Worm (Caenorhabditis elegans): ENCODE measurements around the gene T07G12.4.

Gene T07G12.4

DNA sequence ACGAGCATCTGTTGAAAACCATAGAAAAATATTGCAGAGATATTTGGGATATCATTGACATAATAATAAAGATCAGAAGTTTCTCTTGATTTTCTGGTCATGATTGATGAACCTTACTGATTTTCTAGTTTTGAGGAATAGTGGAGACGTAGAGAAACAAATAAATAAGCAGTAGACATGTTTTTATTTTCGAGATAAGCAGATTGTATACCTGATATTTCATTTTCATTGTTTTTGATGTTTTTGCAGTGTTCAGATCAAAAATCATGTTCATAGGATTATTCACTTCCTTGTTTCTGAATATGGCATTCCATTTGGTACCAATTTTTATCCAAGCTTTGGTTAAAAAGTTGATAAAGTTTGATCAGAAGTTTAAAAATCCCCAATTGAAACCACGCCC lies at the start of gene T07G12.4:
Gene T07G12.4, minus strand, starts transcription at position 101 of the 400 bp plus-strand sequence.
- no peak for TF ChIP-seq W03F9.2 (tag; optimal IDR thresholded peaks at IDR 0.05)
- no peak for TF ChIP-seq dao-5 (tag; optimal IDR thresholded peaks at IDR 0.05)
- no peak for TF ChIP-seq him-1 (tag; optimal IDR thresholded peaks at IDR 0.05)

DNA sequence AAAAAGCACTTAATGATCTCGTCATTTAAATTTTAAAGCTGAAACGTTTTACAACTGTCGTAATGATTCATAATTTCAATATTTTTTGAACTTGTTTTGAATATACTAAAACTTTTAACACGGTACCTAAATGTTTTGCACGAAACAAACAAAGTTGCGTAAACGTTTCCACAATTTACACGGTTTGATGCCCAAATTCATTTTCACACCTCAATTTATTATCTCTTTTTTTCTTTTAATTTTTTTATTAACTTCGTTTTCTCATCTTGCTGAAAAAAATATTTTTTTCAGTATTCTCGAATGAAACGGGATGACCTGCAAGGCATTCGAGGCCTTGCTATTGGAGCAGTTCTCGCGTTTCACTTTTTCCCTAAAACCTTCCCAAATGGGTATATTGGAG lies 45.8 kb upstream of the T07G12.4 start, which contains the start of gene oac-8:
Gene oac-8, plus strand, starts transcription at position 301 of the 400 bp plus-strand sequence.
- TF ChIP-seq him-1 (tag; optimal IDR thresholded peaks at IDR 0.05) (no peak), W03F9.2 (tag; optimal IDR thresholded peaks at IDR 0.05) (no peak), dao-5 (tag; optimal IDR thresholded peaks at IDR 0.05) (no peak)

DNA sequence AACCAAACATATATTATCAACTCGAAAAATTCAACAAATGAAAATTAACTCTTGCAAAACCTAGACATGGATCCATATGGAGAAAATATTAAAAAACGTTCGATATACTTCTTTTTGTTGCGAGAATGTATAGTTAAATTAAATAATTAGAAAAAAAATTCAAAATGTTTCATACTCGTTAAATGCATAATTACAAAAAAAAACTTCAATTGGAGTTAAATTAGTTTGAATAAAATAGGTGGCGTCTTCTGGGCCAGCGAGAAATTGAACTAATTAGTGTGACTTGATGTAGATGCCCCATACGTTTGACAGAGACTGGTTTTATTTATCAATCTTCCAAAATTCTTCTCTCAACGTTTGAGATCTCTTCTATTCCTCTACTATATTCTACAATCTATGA lies 39.9 kb upstream of the T07G12.4 start, which contains the start of gene lgc-43:
Gene lgc-43, plus strand, starts transcription at position 301 of the 400 bp plus-strand sequence.
- no peak for TF ChIP-seq W03F9.2 (tag; optimal IDR thresholded peaks at IDR 0.05)
- TF ChIP-seq dao-5 (tag; optimal IDR thresholded peaks at IDR 0.05) = no peak
- TF ChIP-seq him-1 (tag; optimal IDR thresholded peaks at IDR 0.05) = no peak

DNA sequence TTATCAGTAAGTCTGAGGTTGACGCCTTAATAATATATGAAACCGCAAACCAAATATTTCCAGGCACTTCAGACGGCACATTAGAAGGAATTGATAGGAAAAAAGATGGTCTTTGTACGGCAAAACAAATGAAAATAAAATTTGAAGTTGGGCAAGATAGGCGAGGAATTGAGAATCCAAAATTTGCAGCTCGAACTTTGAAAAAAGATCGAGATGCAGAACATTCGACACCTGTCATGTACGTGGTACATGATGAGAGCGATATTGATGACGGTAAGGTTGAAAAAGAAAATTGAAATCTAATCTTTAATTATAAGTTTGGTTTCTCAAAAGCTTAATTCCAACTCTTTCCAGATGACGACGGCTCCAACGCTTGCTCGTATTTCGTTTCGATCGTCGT lies 39.1 kb upstream of the T07G12.4 start:
- no peak for TF ChIP-seq him-1 (tag; optimal IDR thresholded peaks at IDR 0.05)
- no peak for TF ChIP-seq W03F9.2 (tag; optimal IDR thresholded peaks at IDR 0.05)
- no peak for TF ChIP-seq dao-5 (tag; optimal IDR thresholded peaks at IDR 0.05)

DNA sequence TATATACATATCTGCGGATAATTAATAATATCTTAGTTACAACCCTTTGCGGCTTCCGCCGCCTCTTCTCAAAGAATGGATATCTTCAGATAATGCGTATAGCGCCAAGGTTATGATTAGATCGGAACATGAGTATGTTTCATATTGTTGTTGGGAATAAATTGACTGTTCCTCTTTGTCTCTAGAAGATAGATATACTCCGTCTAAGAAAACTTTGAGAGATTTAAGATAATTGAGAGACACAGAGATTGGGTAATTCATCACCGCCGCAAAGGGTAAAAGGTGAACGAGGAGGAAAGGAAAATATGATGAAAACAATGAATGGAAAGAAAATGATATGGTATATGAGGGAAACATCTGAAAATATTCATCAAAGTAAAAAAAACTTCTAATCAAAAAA lies 38.1 kb upstream of the T07G12.4 start:
- no peak for TF ChIP-seq him-1 (tag; optimal IDR thresholded peaks at IDR 0.05)
- TF ChIP-seq W03F9.2 (tag; optimal IDR thresholded peaks at IDR 0.05) = no peak
- TF ChIP-seq dao-5 (tag; optimal IDR thresholded peaks at IDR 0.05) = no peak

DNA sequence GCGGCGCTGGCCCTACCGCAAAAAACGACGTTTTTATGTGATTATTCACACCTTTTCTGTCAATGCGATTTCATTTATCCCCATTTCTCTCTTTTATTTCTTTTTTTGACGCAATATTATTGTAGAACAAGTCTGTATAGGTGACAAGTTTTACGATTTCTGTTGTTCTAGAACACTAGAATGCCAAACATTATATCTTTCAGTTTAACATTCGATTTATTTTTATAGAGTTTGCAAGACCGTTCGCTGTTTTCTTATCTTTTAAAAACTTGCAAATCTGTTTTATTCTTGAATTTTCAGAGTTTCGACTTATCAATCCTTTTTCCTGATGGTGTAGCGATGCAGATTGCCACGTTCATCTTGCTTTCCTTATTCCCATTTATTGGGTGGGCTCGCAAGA lies 37.6 kb upstream of the T07G12.4 start, which contains the start of gene efn-2:
Gene efn-2, plus strand, starts transcription at position 301 of the 400 bp plus-strand sequence.
- TF ChIP-seq W03F9.2 (tag; optimal IDR thresholded peaks at IDR 0.05) (no peak), dao-5 (tag; optimal IDR thresholded peaks at IDR 0.05) (no peak), him-1 (tag; optimal IDR thresholded peaks at IDR 0.05) (no peak)

DNA sequence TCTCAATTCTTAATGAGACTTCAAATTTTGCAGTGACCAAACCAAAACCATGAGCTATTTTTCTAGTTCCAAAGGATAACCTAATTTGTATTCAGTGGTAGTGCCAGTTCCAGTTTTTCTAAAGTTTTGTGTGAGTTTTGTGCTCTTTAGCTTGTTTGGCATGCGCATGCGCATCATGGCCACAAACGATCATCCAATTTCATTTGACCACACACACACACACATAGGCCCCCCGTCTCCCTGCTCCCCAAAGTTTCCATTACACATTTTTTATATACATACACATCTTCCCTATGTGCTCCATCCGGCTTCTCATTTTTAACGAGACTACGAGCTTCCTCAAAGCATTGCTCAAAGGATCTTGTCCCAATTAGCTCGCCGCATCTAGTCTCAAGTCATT lies 36.0 kb upstream of the T07G12.4 start:
- no peak for TF ChIP-seq W03F9.2 (tag; optimal IDR thresholded peaks at IDR 0.05)
- no peak for TF ChIP-seq dao-5 (tag; optimal IDR thresholded peaks at IDR 0.05)
- no peak for TF ChIP-seq him-1 (tag; optimal IDR thresholded peaks at IDR 0.05)

DNA sequence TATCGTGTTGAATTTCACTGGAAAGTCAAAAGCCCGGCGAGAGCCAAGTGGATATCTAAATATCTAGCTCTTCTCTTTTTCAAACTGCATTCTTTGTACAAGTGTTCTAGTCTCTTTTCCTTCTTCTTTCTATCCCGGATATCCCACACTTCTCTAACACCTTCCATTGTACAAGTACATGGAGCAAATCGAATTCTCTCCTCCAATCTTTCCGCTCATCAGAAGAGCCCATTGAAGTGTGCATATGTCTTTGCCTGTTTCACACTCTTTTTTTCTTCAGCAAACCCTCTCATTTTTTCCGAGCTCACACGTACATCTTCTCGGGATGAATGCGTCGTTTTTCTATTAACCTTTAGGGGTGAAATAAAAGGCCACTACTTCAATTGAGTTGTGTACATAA lies 35.0 kb upstream of the T07G12.4 start:
- TF ChIP-seq dao-5 (tag; optimal IDR thresholded peaks at IDR 0.05) (no peak), W03F9.2 (tag; optimal IDR thresholded peaks at IDR 0.05) (no peak), him-1 (tag; optimal IDR thresholded peaks at IDR 0.05) (no peak)

DNA sequence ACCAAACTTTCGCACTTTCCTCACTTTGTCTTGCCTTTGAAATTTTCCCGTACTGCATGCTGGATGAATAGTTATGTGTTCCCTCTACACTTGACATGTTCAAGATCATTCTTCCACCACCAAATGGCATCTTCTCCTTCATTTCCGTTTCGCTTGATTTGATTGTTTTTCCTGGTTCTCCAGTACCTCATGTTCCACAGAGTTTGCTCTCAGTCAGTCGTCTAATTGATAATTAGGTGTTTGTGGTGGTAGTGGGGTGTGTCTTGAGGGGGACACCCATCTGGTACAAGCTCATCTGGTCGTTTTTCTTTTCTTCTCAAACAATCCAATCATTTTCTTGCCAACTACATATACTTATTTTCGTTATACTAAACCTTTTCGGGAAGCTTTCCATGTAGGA lies 32.5 kb upstream of the T07G12.4 start:
- TF ChIP-seq him-1 (tag; optimal IDR thresholded peaks at IDR 0.05) = no peak
- no peak for TF ChIP-seq dao-5 (tag; optimal IDR thresholded peaks at IDR 0.05)
- TF ChIP-seq W03F9.2 (tag; optimal IDR thresholded peaks at IDR 0.05) = no peak

DNA sequence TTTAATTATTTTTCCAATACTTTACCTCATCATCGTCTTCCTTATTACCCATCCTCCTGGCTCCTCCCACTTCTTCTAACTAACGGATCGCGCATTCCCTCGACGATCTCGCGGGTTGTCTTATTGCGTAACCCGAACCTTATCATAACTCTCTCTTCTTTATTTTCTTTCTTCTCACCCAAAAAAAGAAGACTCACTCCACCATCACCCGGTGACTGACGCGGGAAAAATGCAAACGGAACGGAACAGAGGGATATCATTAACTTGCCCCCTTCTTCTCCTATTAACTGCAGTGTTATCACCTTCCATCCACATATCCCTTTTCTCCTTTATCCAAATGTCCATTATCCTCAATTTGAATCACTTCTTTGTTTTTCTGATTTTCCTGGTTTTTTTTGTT lies 31.6 kb upstream of the T07G12.4 start:
- TF ChIP-seq W03F9.2 (tag; optimal IDR thresholded peaks at IDR 0.05) (no peak), dao-5 (tag; optimal IDR thresholded peaks at IDR 0.05) (no peak), him-1 (tag; optimal IDR thresholded peaks at IDR 0.05) (no peak)

DNA sequence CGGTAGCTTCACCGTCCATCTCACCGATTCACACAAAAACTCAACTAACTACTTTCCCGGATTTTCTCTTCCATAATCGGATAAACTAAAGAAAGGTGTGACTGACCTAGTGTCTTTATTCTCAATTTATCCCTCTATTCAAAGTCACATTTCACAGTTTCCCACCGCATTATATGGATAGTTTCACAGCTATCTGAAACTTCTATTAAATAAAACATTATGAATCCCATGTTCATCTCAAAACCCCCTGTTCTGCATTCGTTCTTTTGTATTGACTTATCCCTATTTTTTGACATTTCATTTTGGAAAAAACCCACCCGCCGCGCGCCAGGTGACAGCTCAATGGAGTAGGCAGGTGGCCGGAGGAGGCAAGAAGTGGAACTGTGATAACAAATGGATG lies 29.3 kb upstream of the T07G12.4 start:
- TF ChIP-seq dao-5 (tag; optimal IDR thresholded peaks at IDR 0.05) = no peak
- TF ChIP-seq him-1 (tag; optimal IDR thresholded peaks at IDR 0.05) = no peak
- no peak for TF ChIP-seq W03F9.2 (tag; optimal IDR thresholded peaks at IDR 0.05)

DNA sequence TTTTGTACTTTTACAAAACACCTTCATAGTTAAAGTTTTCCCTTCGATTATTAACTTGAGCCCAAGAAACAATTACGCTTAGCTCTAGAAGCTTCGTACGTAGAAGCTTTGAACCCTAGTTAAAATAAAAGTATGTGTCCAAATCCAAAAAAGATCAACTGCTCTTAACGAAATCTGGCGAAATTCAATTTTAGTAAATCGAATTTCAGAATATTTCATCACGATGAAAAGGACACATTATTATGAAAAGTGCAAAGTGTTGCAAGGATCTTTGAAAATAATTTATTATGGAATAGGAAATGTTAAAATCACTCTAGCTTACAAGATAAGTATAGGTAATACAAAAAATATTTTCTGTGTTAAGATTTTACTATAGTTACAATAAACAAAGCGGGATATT lies 26.8 kb upstream of the T07G12.4 start:
- TF ChIP-seq him-1 (tag; optimal IDR thresholded peaks at IDR 0.05) = no peak
- no peak for TF ChIP-seq dao-5 (tag; optimal IDR thresholded peaks at IDR 0.05)
- no peak for TF ChIP-seq W03F9.2 (tag; optimal IDR thresholded peaks at IDR 0.05)

DNA sequence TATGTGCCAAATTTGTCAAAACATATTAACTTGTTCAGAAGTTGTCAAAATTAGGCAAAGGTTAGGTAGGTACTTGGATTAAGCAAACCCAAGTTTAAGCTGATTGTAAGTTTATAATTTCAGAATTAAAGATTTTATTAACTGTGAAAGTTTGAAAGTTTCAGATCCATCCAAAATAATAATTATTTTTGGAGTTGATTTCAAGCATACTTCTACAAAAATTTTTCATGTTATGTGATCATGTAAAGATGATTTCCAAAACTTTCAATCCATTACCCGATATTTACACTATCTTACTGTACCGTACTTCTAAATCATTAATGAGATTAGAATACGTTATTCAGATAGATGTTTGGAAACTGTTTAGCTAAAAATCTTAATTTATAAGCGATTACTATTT lies 26.1 kb upstream of the T07G12.4 start:
- TF ChIP-seq dao-5 (tag; optimal IDR thresholded peaks at IDR 0.05) = no peak

DNA sequence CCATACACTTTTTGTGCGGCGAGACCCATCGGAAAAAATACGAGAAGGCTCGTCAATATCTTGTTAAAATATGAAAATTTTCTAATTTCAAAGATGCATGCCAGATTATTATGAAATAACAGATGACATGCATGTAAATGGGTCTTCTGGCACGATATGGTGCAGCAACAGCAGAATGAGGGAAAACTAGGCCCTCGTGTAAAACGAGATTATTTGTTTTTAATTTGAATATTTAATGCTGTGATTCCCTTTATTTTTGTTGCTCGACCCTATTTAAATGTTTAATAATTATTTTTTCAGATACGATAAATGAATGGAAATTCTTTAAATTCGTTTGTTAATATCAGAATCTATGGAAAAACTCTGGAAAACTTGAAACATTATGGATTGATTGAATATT lies 23.1 kb upstream of the T07G12.4 start, which contains the start of gene him-8:
Gene him-8, plus strand, starts transcription at position 301 of the 400 bp plus-strand sequence.
- TF ChIP-seq dao-5 (tag; optimal IDR thresholded peaks at IDR 0.05) (no peak), him-1 (tag; optimal IDR thresholded peaks at IDR 0.05) (no peak), W03F9.2 (tag; optimal IDR thresholded peaks at IDR 0.05) (no peak)

DNA sequence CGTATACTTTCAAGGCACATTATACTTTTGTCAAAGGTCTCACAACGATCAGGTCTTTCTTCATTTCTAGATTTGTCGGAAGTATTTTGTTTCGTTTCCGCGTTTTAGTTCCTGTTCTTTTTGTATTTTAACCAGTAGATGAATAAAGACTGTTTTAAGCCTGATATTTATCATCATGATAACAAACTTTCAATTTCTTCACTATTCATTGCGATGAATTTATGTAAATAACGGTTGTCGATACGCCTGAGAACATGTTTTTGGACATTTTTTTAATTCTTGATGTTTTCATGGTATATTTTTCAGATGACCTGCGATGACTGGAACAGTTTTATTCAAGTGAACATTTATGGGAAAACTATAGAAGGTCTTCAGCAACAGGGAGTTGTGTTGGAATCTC lies 19.9 kb upstream of the T07G12.4 start, which contains the start of gene zim-3:
Gene zim-3, plus strand, starts transcription at position 301 of the 400 bp plus-strand sequence.
- no peak for TF ChIP-seq him-1 (tag; optimal IDR thresholded peaks at IDR 0.05)
- TF ChIP-seq dao-5 (tag; optimal IDR thresholded peaks at IDR 0.05) = no peak
- no peak for TF ChIP-seq W03F9.2 (tag; optimal IDR thresholded peaks at IDR 0.05)

All from whole organism, L4/young adult.